Worm (Caenorhabditis elegans) whole organism, late embryonic: ENCODE results near the gene C05E11.2.

Source experiments
- C08G9.2 ChIP-seq: sonication (generic microtip); optimal IDR thresholded peaks from 2 replicates; lab custom pipeline; 2016; ENCODE audit warnings: mild to moderate bottlenecking, missing genetic modification characterization, moderate library complexity, missing compliant biosample characterization
- C38D4.7 ChIP-seq: fragments of 200-800 bp; sonication (Bioruptor generic); optimal IDR thresholded peaks from 2 replicates; lab custom pipeline; 2018; ENCODE audit warnings: mild to moderate bottlenecking, missing genetic modification characterization, moderate library complexity, missing compliant biosample characterization
- F13H6.1 ChIP-seq: sonication (generic microtip); optimal IDR thresholded peaks from 2 replicates; lab custom pipeline; 2016; ENCODE audit warnings: missing genetic modification characterization, missing compliant biosample characterization
- K02D7.2 ChIP-seq: sonication (generic microtip); optimal IDR thresholded peaks from 2 replicates; lab custom pipeline; 2017; ENCODE audit warnings: mild to moderate bottlenecking, missing genetic modification characterization, missing compliant biosample characterization
- K09A11.1 ChIP-seq: sonication (generic microtip); optimal IDR thresholded peaks from 2 replicates; lab custom pipeline; 2017; ENCODE audit warnings: antibody characterized with exemption, mild to moderate bottlenecking, missing genetic modification characterization, missing compliant biosample characterization; ENCODE audit not compliant: insufficient read depth
- T23F11.4 ChIP-seq: fragments of 200-800 bp; sonication (Bioruptor generic); optimal IDR thresholded peaks from 2 replicates; lab custom pipeline; 2018; ENCODE audit warnings: mild to moderate bottlenecking, missing genetic modification characterization, missing compliant biosample characterization
- Y22D7AL.16 ChIP-seq: sonication (generic microtip); optimal IDR thresholded peaks from 2 replicates; lab custom pipeline; 2016; ENCODE audit warnings: missing genetic modification characterization, missing compliant biosample characterization
- ahr-1 ChIP-seq: sonication (generic microtip); optimal IDR thresholded peaks from 2 replicates; lab custom pipeline; 2016; ENCODE audit warnings: missing genetic modification characterization, missing compliant biosample characterization
- ceh-14 ChIP-seq: sonication (generic microtip); optimal IDR thresholded peaks from 2 replicates; lab custom pipeline; 2016; ENCODE audit warnings: missing genotype, missing genetic modification characterization, missing compliant biosample characterization
- ceh-18 ChIP-seq: sonication (generic microtip); optimal IDR thresholded peaks from 2 replicates; lab custom pipeline; 2016; ENCODE audit warnings: missing genetic modification characterization, missing compliant biosample characterization
- ceh-19 ChIP-seq: fragments of 200-800 bp; sonication (Bioruptor generic); optimal IDR thresholded peaks from 2 replicates; lab custom pipeline; 2018; ENCODE audit warnings: mild to moderate bottlenecking, missing genetic modification characterization, missing compliant biosample characterization
- ceh-2 ChIP-seq: sonication (generic microtip); optimal IDR thresholded peaks from 2 replicates; lab custom pipeline; 2016; ENCODE audit warnings: missing genotype, missing genetic modification characterization, missing compliant biosample characterization
- ceh-24 ChIP-seq: sonication (generic microtip); optimal IDR thresholded peaks from 2 replicates; lab custom pipeline; 2016; ENCODE audit warnings: mild to moderate bottlenecking, missing genetic modification characterization, missing compliant biosample characterization
- ceh-30 ChIP-seq: fragments of 150-350 bp; optimal IDR thresholded peaks from 2 replicates; lab custom pipeline; 2014; ENCODE audit warnings: missing biosample characterization, missing genetic modification characterization
- ceh-31 ChIP-seq: sonication (generic microtip); optimal IDR thresholded peaks from 2 replicates; lab custom pipeline; 2016; ENCODE audit warnings: missing genetic modification characterization, missing compliant biosample characterization
- ceh-34 ChIP-seq: sonication (generic microtip); optimal IDR thresholded peaks from 2 replicates; lab custom pipeline; 2016; ENCODE audit warnings: mild to moderate bottlenecking, missing genetic modification characterization, missing compliant biosample characterization
- ceh-45 ChIP-seq: fragments of 200-800 bp; sonication (Bioruptor generic); IDR thresholded peaks from 2 replicates; pipeline ENCODE4 v1.3.6; 2022; ENCODE audit warnings: missing genetic modification reagents, missing genetic modification characterization, missing compliant biosample characterization
- ceh-48 ChIP-seq: sonication (generic microtip); optimal IDR thresholded peaks from 2 replicates; lab custom pipeline; 2016; ENCODE audit warnings: missing genetic modification characterization, inconsistent platforms, missing compliant biosample characterization
- ceh-6 ChIP-seq: fragments of 200-800 bp; sonication (Bioruptor generic); optimal IDR thresholded peaks from 2 replicates; lab custom pipeline; 2018; ENCODE audit warnings: mild to moderate bottlenecking, missing genetic modification characterization, missing compliant biosample characterization
- che-1 ChIP-seq: sonication (generic microtip); optimal IDR thresholded peaks from 2 replicates; lab custom pipeline; 2016; ENCODE audit warnings: mild to moderate bottlenecking, missing genetic modification characterization, missing compliant biosample characterization
- elt-2 ChIP-seq: sonication (generic microtip); optimal IDR thresholded peaks from 2 replicates; lab custom pipeline; 2016; ENCODE audit warnings: missing genetic modification reagents, missing genetic modification characterization, missing compliant biosample characterization
- fkh-10 ChIP-seq: fragments of 150-350 bp; optimal IDR thresholded peaks from 2 replicates; lab custom pipeline; 2014; ENCODE audit warnings: missing biosample characterization, missing genetic modification reagents, missing genetic modification characterization
- gmeb-2 ChIP-seq: sonication (generic microtip); optimal IDR thresholded peaks from 2 replicates; lab custom pipeline; 2016; ENCODE audit warnings: missing genetic modification characterization, inconsistent platforms, missing compliant biosample characterization
- hlh-13 ChIP-seq: fragments of 200-800 bp; sonication (Bioruptor generic); optimal IDR thresholded peaks from 2 replicates; lab custom pipeline; 2018; ENCODE audit warnings: mild to moderate bottlenecking, missing genetic modification characterization, missing compliant biosample characterization
- hlh-30 ChIP-seq: sonication (generic microtip); optimal IDR thresholded peaks from 2 replicates; lab custom pipeline; 2017; ENCODE audit warnings: antibody characterized with exemption, missing genetic modification characterization, missing compliant biosample characterization; ENCODE audit not compliant: insufficient read depth
- hlh-6 ChIP-seq: sonication (generic microtip); optimal IDR thresholded peaks from 2 replicates; lab custom pipeline; 2016; ENCODE audit warnings: missing genotype, missing genetic modification characterization, missing compliant biosample characterization
- lim-6 ChIP-seq: sonication (generic microtip); optimal IDR thresholded peaks from 2 replicates; lab custom pipeline; 2016; ENCODE audit warnings: missing genetic modification characterization, missing compliant biosample characterization
- lin-11 ChIP-seq: fragments of 200-800 bp; sonication (Bioruptor generic); optimal IDR thresholded peaks from 2 replicates; lab custom pipeline; 2018; ENCODE audit warnings: mild to moderate bottlenecking, missing genetic modification characterization, missing compliant biosample characterization
- mec-3 ChIP-seq: sonication (generic microtip); optimal IDR thresholded peaks from 2 replicates; lab custom pipeline; 2016; ENCODE audit warnings: borderline replicate concordance, missing genetic modification characterization, missing compliant biosample characterization
- nfya-1 ChIP-seq: sonication (generic microtip); optimal IDR thresholded peaks from 2 replicates; lab custom pipeline; 2017; ENCODE audit warnings: missing genetic modification characterization, mild to moderate bottlenecking, missing compliant biosample characterization, antibody characterized with exemption, moderate library complexity
- nhr-232 ChIP-seq: sonication (generic microtip); optimal IDR thresholded peaks from 2 replicates; lab custom pipeline; 2016; ENCODE audit warnings: missing genetic modification characterization, missing compliant biosample characterization
- odd-2 ChIP-seq: sonication (generic microtip); optimal IDR thresholded peaks from 2 replicates; lab custom pipeline; 2017; ENCODE audit warnings: antibody characterized with exemption, mild to moderate bottlenecking, missing genetic modification characterization, missing compliant biosample characterization
- pat-9 ChIP-seq: fragments of 200-800 bp; sonication (Bioruptor generic); optimal IDR thresholded peaks from 2 replicates; lab custom pipeline; 2018; ENCODE audit warnings: mild to moderate bottlenecking, missing genetic modification characterization, moderate library complexity, missing compliant biosample characterization
- pha-2 ChIP-seq: sonication (generic microtip); optimal IDR thresholded peaks from 2 replicates; lab custom pipeline; 2017; ENCODE audit warnings: mild to moderate bottlenecking, missing genetic modification characterization, missing compliant biosample characterization
- pqm-1 ChIP-seq: sonication (generic microtip); optimal IDR thresholded peaks from 2 replicates; lab custom pipeline; 2016; ENCODE audit warnings: missing genetic modification characterization, missing compliant biosample characterization
- ref-2 ChIP-seq: sonication (generic microtip); optimal IDR thresholded peaks from 2 replicates; lab custom pipeline; 2016; ENCODE audit warnings: missing genetic modification characterization, missing compliant biosample characterization
- rnt-1 ChIP-seq: sonication (generic microtip); optimal IDR thresholded peaks from 2 replicates; lab custom pipeline; 2016; ENCODE audit warnings: missing genetic modification characterization, missing compliant biosample characterization
- sdc-2 ChIP-seq: sonication (generic microtip); optimal IDR thresholded peaks from 2 replicates; lab custom pipeline; 2016; ENCODE audit warnings: missing genotype, missing genetic modification characterization, missing compliant biosample characterization
- sox-2 ChIP-seq: fragments of 200-800 bp; sonication (Bioruptor generic); IDR thresholded peaks from 2 replicates; pipeline ENCODE4 v1.3.6; 2022; ENCODE audit warnings: missing genetic modification reagents, missing genetic modification characterization, missing compliant biosample characterization
- sox-4 ChIP-seq: sonication (generic microtip); optimal IDR thresholded peaks from 2 replicates; lab custom pipeline; 2017; ENCODE audit warnings: mild to moderate bottlenecking, missing genetic modification characterization, inconsistent platforms, missing compliant biosample characterization
- syd-9 ChIP-seq: sonication (generic microtip); optimal IDR thresholded peaks from 2 replicates; lab custom pipeline; 2016; ENCODE audit warnings: mild to moderate bottlenecking, missing genetic modification characterization, moderate library complexity, missing compliant biosample characterization
- tbx-2 ChIP-seq: sonication (generic microtip); optimal IDR thresholded peaks from 2 replicates; lab custom pipeline; 2016; ENCODE audit warnings: missing genetic modification characterization, missing compliant biosample characterization
- unc-42 ChIP-seq: sonication (generic microtip); optimal IDR thresholded peaks from 2 replicates; lab custom pipeline; 2016; ENCODE audit warnings: missing genotype, missing genetic modification characterization, missing compliant biosample characterization
- unc-55 ChIP-seq: sonication (generic microtip); optimal IDR thresholded peaks from 2 replicates; lab custom pipeline; 2017; ENCODE audit warnings: missing biosample characterization, missing genetic modification reagents, missing genetic modification characterization
- ztf-16 ChIP-seq: sonication (generic microtip); optimal IDR thresholded peaks from 2 replicates; lab custom pipeline; 2017; ENCODE audit warnings: missing genetic modification characterization, missing compliant biosample characterization

The C05E11.2 gene

ce11 chrX:4604185-4604584 lies 17.5 kb downstream of the C05E11.2 start:
- no peak for TF ChIP-seq ceh-30 (tag; lab: Kevin White, UChicago)
- TF ChIP-seq ceh-24: no peak
- TF ChIP-seq mec-3: no peak
- TF ChIP-seq ceh-31: no peak
- TF ChIP-seq pqm-1 (tag; lab: Kevin White, UChicago): no peak
- TF ChIP-seq ref-2 (tag; lab: Kevin White, UChicago): no peak
- no peak for TF ChIP-seq hlh-6 (tag; lab: Kevin White, UChicago)

ce11 chrX:4605828-4606227 lies 19.1 kb downstream of the C05E11.2 start, which contains the start of gene spat-3:
TSS of gene spat-3 (minus strand) at chrX:4605928.
- no peak for TF ChIP-seq ahr-1 (tag; lab: Kevin White, UChicago)
- TF ChIP-seq nhr-232 (tag; lab: Kevin White, UChicago): no peak
- TF ChIP-seq odd-2 (tag; lab: Kevin White, UChicago): no peak
- TF ChIP-seq hlh-6 (tag; lab: Kevin White, UChicago): no peak
- no peak for TF ChIP-seq fkh-10
- TF ChIP-seq syd-9 (tag; lab: Kevin White, UChicago): no peak
- TF ChIP-seq K02D7.2 (tag; lab: Kevin White, UChicago): no peak
- no peak for TF ChIP-seq ceh-18
- no peak for TF ChIP-seq ceh-48 (tag; lab: Kevin White, UChicago)
- TF ChIP-seq unc-55 (GFP tag; lab: Kevin White, UChicago): no peak
- TF ChIP-seq elt-2 (tag; lab: Kevin White, UChicago): no peak
- TF ChIP-seq K09A11.1 (tag; lab: Kevin White, UChicago): no peak
- no peak for TF ChIP-seq lim-6
- TF ChIP-seq C08G9.2: no peak

ce11 chrX:4606389-4606880 lies 19.7 kb downstream of the C05E11.2 start:
- TF ChIP-seq unc-55 (GFP tag; lab: Kevin White, UChicago): peak; percentile 41
- TF ChIP-seq C38D4.7 (GFP tag; lab: Kevin White, UChicago): peak; percentile 63
- peak; percentile 57 for TF ChIP-seq ztf-16
- peak; percentile 61 for TF ChIP-seq che-1 (tag; lab: Kevin White, UChicago)
- peak; percentile 32 for TF ChIP-seq ceh-2 (tag; lab: Kevin White, UChicago)
- TF ChIP-seq hlh-30 (tag; lab: Kevin White, UChicago): peak; percentile 8
- TF ChIP-seq K02D7.2 (tag; lab: Kevin White, UChicago): peak; percentile 36
- TF ChIP-seq ceh-24: peak; percentile 37
- peak; percentile 39 for TF ChIP-seq F13H6.1 (tag; lab: Kevin White, UChicago)
- TF ChIP-seq ceh-18: peak; percentile 86
- peak; percentile 87 for TF ChIP-seq T23F11.4 (GFP tag; lab: Kevin White, UChicago)
- peak; percentile 80 for TF ChIP-seq ceh-6
- peak; percentile 70 for TF ChIP-seq ceh-31
- TF ChIP-seq tbx-2: peak; percentile 53
- peak; percentile 54 for TF ChIP-seq ref-2 (tag; lab: Kevin White, UChicago)
- peak; percentile 51 for TF ChIP-seq lin-11 (tag; lab: Kevin White, UChicago)
- TF ChIP-seq pha-2 (tag; lab: Kevin White, UChicago): peak; percentile 72
- peak; percentile 48 for TF ChIP-seq nfya-1
- TF ChIP-seq ceh-45 (GFP tag; lab: Robert Waterston, UW): 0 out of 2 replicates have a peak, but pooled peaks have one; percentile 41
- peak; percentile 86 for TF ChIP-seq pat-9 (tag; lab: Kevin White, UChicago)
- TF ChIP-seq sox-4 (tag; lab: Kevin White, UChicago): peak; percentile 73
- TF ChIP-seq ceh-34: peak; percentile 56
- TF ChIP-seq rnt-1 (tag; lab: Kevin White, UChicago): peak; percentile 56
- TF ChIP-seq ahr-1 (tag; lab: Kevin White, UChicago): peak; percentile 13
- peak; percentile 73 for TF ChIP-seq gmeb-2
- TF ChIP-seq ceh-14 (tag; lab: Kevin White, UChicago): peak; percentile 21
- peak; percentile 9 for TF ChIP-seq hlh-13 (GFP tag; lab: Kevin White, UChicago)
- peak; percentile 14; the same call in 1 of the 2 replicates for TF ChIP-seq sox-2 (GFP tag; lab: Robert Waterston, UW)
- peak; percentile 44 for TF ChIP-seq Y22D7AL.16 (tag; lab: Kevin White, UChicago)
- peak; percentile 72 for TF ChIP-seq unc-42 (tag; lab: Kevin White, UChicago)
- peak; percentile 32 for TF ChIP-seq ceh-48 (tag; lab: Kevin White, UChicago)
- peak; percentile 85 for TF ChIP-seq ceh-19 (GFP tag; lab: Kevin White, UChicago)
- TF ChIP-seq sdc-2 (tag; lab: Kevin White, UChicago): peak; percentile 51
